Worm (Caenorhabditis elegans) whole organism, late embryonic: ENCODE results near the gene ZK381.2.

Experiments
- C08G9.2 ChIP-seq: sonication (generic microtip); optimal IDR thresholded peaks from 2 replicates; lab custom pipeline; 2016; ENCODE audit warnings: mild to moderate bottlenecking, missing genetic modification characterization, moderate library complexity, missing compliant biosample characterization
- F13H6.1 ChIP-seq: sonication (generic microtip); optimal IDR thresholded peaks from 2 replicates; lab custom pipeline; 2016; ENCODE audit warnings: missing genetic modification characterization, missing compliant biosample characterization
- K09A11.1 ChIP-seq: sonication (generic microtip); optimal IDR thresholded peaks from 2 replicates; lab custom pipeline; 2017; ENCODE audit warnings: antibody characterized with exemption, mild to moderate bottlenecking, missing genetic modification characterization, missing compliant biosample characterization; ENCODE audit not compliant: insufficient read depth
- T23F11.4 ChIP-seq: fragments of 200-800 bp; sonication (Bioruptor generic); optimal IDR thresholded peaks from 2 replicates; lab custom pipeline; 2018; ENCODE audit warnings: mild to moderate bottlenecking, missing genetic modification characterization, missing compliant biosample characterization
- ama-1 ChIP-seq: fragments of 150-350 bp; optimal IDR thresholded peaks from 2 replicates; lab custom pipeline; 2014
- ceh-14 ChIP-seq: sonication (generic microtip); optimal IDR thresholded peaks from 2 replicates; lab custom pipeline; 2016; ENCODE audit warnings: missing genotype, missing genetic modification characterization, missing compliant biosample characterization
- ceh-18 ChIP-seq: sonication (generic microtip); optimal IDR thresholded peaks from 2 replicates; lab custom pipeline; 2016; ENCODE audit warnings: missing genetic modification characterization, missing compliant biosample characterization
- ceh-2 ChIP-seq: sonication (generic microtip); optimal IDR thresholded peaks from 2 replicates; lab custom pipeline; 2016; ENCODE audit warnings: missing genotype, missing genetic modification characterization, missing compliant biosample characterization
- ceh-22 ChIP-seq: sonication (generic microtip); optimal IDR thresholded peaks from 2 replicates; lab custom pipeline; 2017; ENCODE audit warnings: missing biosample characterization, missing genetic modification characterization
- ceh-24 ChIP-seq: sonication (generic microtip); optimal IDR thresholded peaks from 2 replicates; lab custom pipeline; 2016; ENCODE audit warnings: mild to moderate bottlenecking, missing genetic modification characterization, missing compliant biosample characterization
- ceh-34 ChIP-seq: sonication (generic microtip); optimal IDR thresholded peaks from 2 replicates; lab custom pipeline; 2016; ENCODE audit warnings: mild to moderate bottlenecking, missing genetic modification characterization, missing compliant biosample characterization
- ceh-48 ChIP-seq: sonication (generic microtip); optimal IDR thresholded peaks from 2 replicates; lab custom pipeline; 2016; ENCODE audit warnings: missing genetic modification characterization, inconsistent platforms, missing compliant biosample characterization
- che-1 ChIP-seq: sonication (generic microtip); optimal IDR thresholded peaks from 2 replicates; lab custom pipeline; 2016; ENCODE audit warnings: mild to moderate bottlenecking, missing genetic modification characterization, missing compliant biosample characterization
- dmd-4 ChIP-seq: sonication (generic microtip); optimal IDR thresholded peaks from 2 replicates; lab custom pipeline; 2016; ENCODE audit warnings: borderline replicate concordance, missing genetic modification characterization, missing compliant biosample characterization
- dve-1 ChIP-seq: sonication (generic microtip); optimal IDR thresholded peaks from 2 replicates; lab custom pipeline; 2017; ENCODE audit warnings: antibody characterized with exemption, mild to moderate bottlenecking, missing genetic modification characterization, missing compliant biosample characterization
- elt-4 ChIP-seq: sonication (generic microtip); optimal IDR thresholded peaks from 2 replicates; lab custom pipeline; 2016; ENCODE audit warnings: missing genetic modification characterization, missing compliant biosample characterization
- ets-4 ChIP-seq: sonication (generic microtip); optimal IDR thresholded peaks from 2 replicates; lab custom pipeline; 2016; ENCODE audit warnings: missing genetic modification characterization, missing compliant biosample characterization
- fkh-10 ChIP-seq: fragments of 150-350 bp; optimal IDR thresholded peaks from 2 replicates; lab custom pipeline; 2014; ENCODE audit warnings: missing biosample characterization, missing genetic modification reagents, missing genetic modification characterization
- hlh-13 ChIP-seq: fragments of 200-800 bp; sonication (Bioruptor generic); optimal IDR thresholded peaks from 2 replicates; lab custom pipeline; 2018; ENCODE audit warnings: mild to moderate bottlenecking, missing genetic modification characterization, missing compliant biosample characterization
- hlh-30 ChIP-seq: sonication (generic microtip); optimal IDR thresholded peaks from 2 replicates; lab custom pipeline; 2017; ENCODE audit warnings: antibody characterized with exemption, missing genetic modification characterization, missing compliant biosample characterization; ENCODE audit not compliant: insufficient read depth
- hlh-6 ChIP-seq: sonication (generic microtip); optimal IDR thresholded peaks from 2 replicates; lab custom pipeline; 2016; ENCODE audit warnings: missing genotype, missing genetic modification characterization, missing compliant biosample characterization
- hlh-8 ChIP-seq: sonication (generic microtip); optimal IDR thresholded peaks from 2 replicates; lab custom pipeline; 2016; ENCODE audit warnings: missing genotype, missing genetic modification characterization, missing compliant biosample characterization
- lim-6 ChIP-seq: sonication (generic microtip); optimal IDR thresholded peaks from 2 replicates; lab custom pipeline; 2016; ENCODE audit warnings: missing genetic modification characterization, missing compliant biosample characterization
- lin-11 ChIP-seq: fragments of 200-800 bp; sonication (Bioruptor generic); optimal IDR thresholded peaks from 2 replicates; lab custom pipeline; 2018; ENCODE audit warnings: mild to moderate bottlenecking, missing genetic modification characterization, missing compliant biosample characterization
- madf-2 ChIP-seq: sonication (generic microtip); optimal IDR thresholded peaks from 2 replicates; lab custom pipeline; 2017; ENCODE audit warnings: missing genetic modification characterization, missing compliant biosample characterization
- nfya-1 ChIP-seq: sonication (generic microtip); optimal IDR thresholded peaks from 2 replicates; lab custom pipeline; 2017; ENCODE audit warnings: missing genetic modification characterization, mild to moderate bottlenecking, missing compliant biosample characterization, antibody characterized with exemption, moderate library complexity
- nhr-11 ChIP-seq: fragments of 150-350 bp; optimal IDR thresholded peaks from 2 replicates; lab custom pipeline; 2014; ENCODE audit warnings: missing biosample characterization, missing genetic modification characterization
- odd-2 ChIP-seq: sonication (generic microtip); optimal IDR thresholded peaks from 2 replicates; lab custom pipeline; 2017; ENCODE audit warnings: antibody characterized with exemption, mild to moderate bottlenecking, missing genetic modification characterization, missing compliant biosample characterization
- pha-2 ChIP-seq: sonication (generic microtip); optimal IDR thresholded peaks from 2 replicates; lab custom pipeline; 2017; ENCODE audit warnings: mild to moderate bottlenecking, missing genetic modification characterization, missing compliant biosample characterization
- pqm-1 ChIP-seq: sonication (generic microtip); optimal IDR thresholded peaks from 2 replicates; lab custom pipeline; 2016; ENCODE audit warnings: missing genetic modification characterization, missing compliant biosample characterization
- pros-1 ChIP-seq: fragments of 150-350 bp; optimal IDR thresholded peaks from 2 replicates; lab custom pipeline; 2014; ENCODE audit warnings: missing biosample characterization, missing genetic modification reagents, missing genetic modification characterization
- ref-2 ChIP-seq: sonication (generic microtip); optimal IDR thresholded peaks from 2 replicates; lab custom pipeline; 2016; ENCODE audit warnings: missing genetic modification characterization, missing compliant biosample characterization
- sdc-2 ChIP-seq: sonication (generic microtip); optimal IDR thresholded peaks from 2 replicates; lab custom pipeline; 2016; ENCODE audit warnings: missing genotype, missing genetic modification characterization, missing compliant biosample characterization
- sox-2 ChIP-seq: fragments of 200-800 bp; sonication (Bioruptor generic); IDR thresholded peaks from 2 replicates; pipeline ENCODE4 v1.3.6; 2022; ENCODE audit warnings: missing genetic modification reagents, missing genetic modification characterization, missing compliant biosample characterization
- tbx-7 ChIP-seq: sonication (generic microtip); optimal IDR thresholded peaks from 2 replicates; lab custom pipeline; 2016; ENCODE audit warnings: missing genotype, missing genetic modification characterization, missing compliant biosample characterization
- unc-3 ChIP-seq, 2 experiments: fragments of 200-800 bp in 1 of 2; sonication (Bioruptor generic) in 1 of 2; sonication (generic microtip) in 1 of 2; conservative IDR thresholded peaks in 1 of 2; optimal IDR thresholded peaks in 1 of 2; 2 replicates each; pipeline versions ENCODE4 v1.3.6 to Lab custom; 2016 to 2022; ENCODE audit warnings: missing compliant biosample characterization in 2 of 2, missing genetic modification characterization in 2 of 2, missing genetic modification reagents in 1 of 2
- unc-55 ChIP-seq: sonication (generic microtip); optimal IDR thresholded peaks from 2 replicates; lab custom pipeline; 2017; ENCODE audit warnings: missing biosample characterization, missing genetic modification reagents, missing genetic modification characterization
- zip-5 ChIP-seq: sonication (generic microtip); optimal IDR thresholded peaks from 2 replicates; lab custom pipeline; 2016; ENCODE audit warnings: missing genetic modification characterization, missing compliant biosample characterization

Gene ZK381.2

DNA sequence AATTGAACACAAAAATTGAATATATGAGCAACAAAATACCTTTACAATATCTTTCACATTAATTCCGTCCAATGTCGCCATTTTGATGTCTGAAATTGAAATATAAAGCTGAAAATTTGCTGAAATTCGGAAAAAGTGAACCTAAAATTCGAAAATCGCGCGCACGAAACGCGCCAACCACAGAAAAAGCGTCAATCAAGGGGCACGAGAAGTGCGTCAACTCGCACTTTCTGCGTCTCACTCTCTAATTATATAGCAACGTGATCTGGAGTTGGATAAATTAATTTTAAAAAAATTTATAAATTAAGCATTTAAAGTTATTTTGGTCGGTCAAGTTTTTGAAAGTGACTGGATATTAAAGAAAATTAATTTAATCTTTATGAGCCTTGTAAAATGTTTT, 46.0 kb upstream of the ZK381.2 start, which contains the start of gene ruvb-2 (continued):
- TF ChIP-seq pros-1, result no peak
- no peak for TF ChIP-seq pqm-1 (tag; lab: Kevin White, UChicago)
- no peak for TF ChIP-seq nhr-11 (tag; lab: Kevin White, UChicago)
- TF ChIP-seq ceh-18 (tag; lab: Kevin White, UChicago), result peak; percentile 12
- TF ChIP-seq dmd-4 (tag; lab: Kevin White, UChicago), result no peak
- no peak for TF ChIP-seq K09A11.1
- no peak for TF ChIP-seq dve-1 (tag; lab: Kevin White, UChicago)
- no peak for TF ChIP-seq unc-55
- TF ChIP-seq fkh-10 (GFP tag; lab: Kevin White, UChicago), result no peak
- no peak for TF ChIP-seq hlh-13 (GFP tag; lab: Kevin White, UChicago)
- no peak for TF ChIP-seq ama-1
- no peak for TF ChIP-seq ceh-2 (tag; lab: Kevin White, UChicago)
- no peak for TF ChIP-seq zip-5 (tag; lab: Kevin White, UChicago)
- TF ChIP-seq hlh-6 (tag; lab: Kevin White, UChicago), result no peak
- no peak for TF ChIP-seq ceh-24

DNA sequence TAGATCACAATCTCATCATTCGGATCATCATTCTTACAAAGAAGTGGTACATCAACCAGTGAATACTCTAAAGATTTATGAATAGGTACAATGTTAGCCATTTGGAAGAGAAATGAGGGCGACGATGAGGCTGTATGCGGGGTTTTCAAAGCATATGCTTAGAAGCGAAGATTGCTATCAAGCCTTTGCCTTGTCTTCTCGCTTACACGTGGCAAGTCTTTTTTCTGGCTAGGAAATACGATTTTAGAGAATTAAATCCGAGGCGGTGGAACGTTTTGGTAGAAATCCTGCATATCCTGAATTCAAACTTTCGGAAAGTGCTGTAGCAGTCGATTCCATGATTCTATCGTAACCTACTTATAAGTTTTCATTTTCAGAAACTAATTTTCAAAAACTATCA, 45.2 kb upstream of the ZK381.2 start, which contains the start of gene T22D1.18:
Gene T22D1.18 (minus strand): TSS at position 101 of the 400 bp plus-strand sequence.
- TF ChIP-seq T23F11.4 (GFP tag; lab: Kevin White, UChicago) (no peak), tbx-7 (no peak), pha-2 (tag; lab: Kevin White, UChicago) (no peak), pros-1 (no peak), ceh-48 (tag; lab: Kevin White, UChicago) (no peak), unc-3 (GFP tag; conservative IDR thresholded peaks at IDR 0.05; lab: Robert Waterston, UW) (no peak), unc-3 (tag; optimal IDR thresholded peaks at IDR 0.05; lab: Kevin White, UChicago) (no peak), ceh-22 (tag; lab: Kevin White, UChicago) (no peak), lim-6 (tag; lab: Kevin White, UChicago) (no peak), ama-1 (no peak), che-1 (tag; lab: Kevin White, UChicago) (no peak), lin-11 (tag; lab: Kevin White, UChicago) (no peak), unc-55 (no peak), hlh-8 (tag; lab: Kevin White, UChicago) (no peak), sdc-2 (tag; lab: Kevin White, UChicago) (no peak), sox-2 (GFP tag; lab: Robert Waterston, UW) (no peak), F13H6.1 (tag; lab: Kevin White, UChicago) (no peak), elt-4 (tag; lab: Kevin White, UChicago) (no peak)

DNA sequence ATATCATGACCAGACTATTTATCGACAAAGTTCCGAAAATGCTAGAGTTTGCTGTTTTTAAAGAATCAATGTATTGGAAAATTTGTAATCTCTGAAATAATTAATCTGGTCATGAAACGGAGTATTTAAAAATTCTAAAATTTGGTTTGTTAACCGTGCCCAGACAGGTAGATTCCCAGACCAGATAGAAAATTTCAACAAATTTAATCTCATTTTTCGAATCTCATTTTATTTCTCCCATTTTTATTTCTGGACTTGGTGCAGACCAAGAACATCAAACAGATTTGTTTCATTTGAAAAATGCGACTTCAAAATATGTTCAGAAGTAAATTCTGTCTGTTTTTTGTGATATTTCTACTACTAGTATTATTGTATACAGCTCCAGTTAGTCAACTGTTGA, 42.2 kb upstream of the ZK381.2 start, which contains the start of gene T22D1.1:
Gene T22D1.1 (plus strand): TSS at position 301 of the 400 bp plus-strand sequence.
- no peak for TF ChIP-seq sox-2 (GFP tag; lab: Robert Waterston, UW)
- TF ChIP-seq hlh-30 (tag; lab: Kevin White, UChicago), result no peak

DNA sequence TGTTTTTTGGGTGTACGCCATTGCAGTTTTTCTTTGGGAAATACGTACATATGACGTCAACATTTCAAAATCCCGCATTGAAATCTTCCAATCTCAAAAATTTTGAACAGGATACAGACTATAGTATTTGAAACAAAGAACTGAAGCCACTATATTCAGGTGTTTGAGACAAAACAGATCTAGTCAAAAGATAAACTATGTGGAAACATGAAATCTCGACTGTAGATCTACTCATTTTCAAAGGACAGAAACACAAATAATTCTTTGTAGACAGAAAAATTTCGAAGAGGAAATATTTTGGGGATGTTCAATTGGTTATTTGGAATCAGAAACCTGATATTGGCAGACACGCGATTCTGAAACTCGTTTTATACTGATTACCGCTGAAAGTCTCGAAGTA, 39.8 kb upstream of the ZK381.2 start:
- no peak for TF ChIP-seq sdc-2 (tag; lab: Kevin White, UChicago)
- TF ChIP-seq ref-2 (tag; lab: Kevin White, UChicago), result no peak
- TF ChIP-seq ceh-14 (tag; lab: Kevin White, UChicago), result no peak
- TF ChIP-seq madf-2 (tag; lab: Kevin White, UChicago), result no peak
- TF ChIP-seq nfya-1 (tag; lab: Kevin White, UChicago), result no peak
- no peak for TF ChIP-seq lim-6 (tag; lab: Kevin White, UChicago)
- no peak for TF ChIP-seq C08G9.2 (tag; lab: Kevin White, UChicago)
- no peak for TF ChIP-seq ceh-34 (tag; lab: Kevin White, UChicago)
- no peak for TF ChIP-seq ama-1
- no peak for TF ChIP-seq ets-4 (tag; lab: Kevin White, UChicago)
- no peak for TF ChIP-seq odd-2 (tag; lab: Kevin White, UChicago)
- TF ChIP-seq, all 69 proteins: peak for 0
